Fruit fly (Drosophila melanogaster) whole organism, prepupa: ENCODE measurements around the gene CG43897.

Experiments used
- Blimp-1 ChIP-seq: fragments of 200-800 bp; sonication (Bioruptor generic); optimal IDR thresholded peaks from 3 replicates; lab custom pipeline; 2017; ENCODE audit warnings: missing biosample characterization, missing genetic modification characterization, mild to moderate bottlenecking, moderate library complexity, missing genetic modification reagents
- CG10631 ChIP-seq: fragments of 200-800 bp; sonication (Bioruptor generic); optimal IDR thresholded peaks from 2 replicates; lab custom pipeline; 2016; ENCODE audit warnings: missing biosample characterization, missing genetic modification characterization
- CG10669 ChIP-seq: fragments of 200-800 bp; sonication (Bioruptor generic); optimal IDR thresholded peaks from 3 replicates; lab custom pipeline; 2018; ENCODE audit warnings: missing biosample characterization, mild to moderate bottlenecking, missing genetic modification characterization, moderate library complexity
- CG11294 ChIP-seq: fragments of 200-800 bp; sonication (Bioruptor generic); IDR thresholded peaks from 2 replicates; pipeline ENCODE4 v1.3.6; 2022; ENCODE audit warnings: missing biosample characterization, missing genetic modification characterization
- CG11762 ChIP-seq: fragments of 200-800 bp; sonication (Bioruptor generic); optimal IDR thresholded peaks from 3 replicates; lab custom pipeline; 2016; ENCODE audit warnings: missing biosample characterization, missing genetic modification characterization; ENCODE audit not compliant: insufficient read depth
- CG15336 ChIP-seq: fragments of 200-800 bp; sonication (Bioruptor generic); IDR thresholded peaks from 2 replicates; pipeline ENCODE4 v1.3.6; 2022; ENCODE audit warnings: missing biosample characterization, missing genetic modification characterization
- CG16779 ChIP-seq: fragments of 200-800 bp; sonication (Bioruptor generic); optimal IDR thresholded peaks from 3 replicates; lab custom pipeline; 2017; ENCODE audit warnings: missing biosample characterization, mild to moderate bottlenecking, missing genetic modification characterization
- CG3032 ChIP-seq: fragments of 200-800 bp; optimal IDR thresholded peaks from 2 replicates; lab custom pipeline; 2019; ENCODE audit warnings: missing biosample characterization, mild to moderate bottlenecking, missing genetic modification characterization, moderate library complexity
- CG32006 ChIP-seq: fragments of 200-800 bp; sonication (Bioruptor generic); optimal IDR thresholded peaks from 3 replicates; lab custom pipeline; 2017; ENCODE audit warnings: missing biosample characterization, mild to moderate bottlenecking, missing genetic modification characterization
- CG34406 ChIP-seq: fragments of 200-800 bp; sonication (Bioruptor generic); optimal IDR thresholded peaks from 3 replicates; lab custom pipeline; 2016; ENCODE audit warnings: missing biosample characterization, missing genetic modification characterization
- CG3919 ChIP-seq: fragments of 200-800 bp; sonication (Bioruptor generic); optimal IDR thresholded peaks from 3 replicates; lab custom pipeline; 2016; ENCODE audit warnings: missing biosample characterization, missing genetic modification characterization
- CG6163 ChIP-seq: fragments of 200-800 bp; sonication (Bioruptor generic); IDR thresholded peaks from 3 replicates; pipeline ENCODE4 v1.3.6; 2022; ENCODE audit warnings: missing biosample characterization, missing genetic modification characterization
- CG6276 ChIP-seq: fragments of 200-800 bp; sonication (Bioruptor generic); optimal IDR thresholded peaks from 2 replicates; lab custom pipeline; 2017; ENCODE audit warnings: missing biosample characterization, mild to moderate bottlenecking, missing genetic modification characterization
- CG6792 ChIP-seq: fragments of 200-800 bp; sonication (Bioruptor generic); optimal IDR thresholded peaks from 3 replicates; lab custom pipeline; 2016; ENCODE audit warnings: missing biosample characterization, missing genetic modification characterization
- CG6808 ChIP-seq: fragments of 200-800 bp; sonication (Bioruptor generic); optimal IDR thresholded peaks from 3 replicates; lab custom pipeline; 2017; ENCODE audit warnings: missing biosample characterization, missing genetic modification characterization, mild to moderate bottlenecking, moderate library complexity, missing genetic modification reagents
- CG6854 ChIP-seq: fragments of 200-800 bp; sonication (Bioruptor generic); optimal IDR thresholded peaks from 2 replicates; lab custom pipeline; 2017; ENCODE audit warnings: missing biosample characterization, mild to moderate bottlenecking, missing genetic modification characterization
- CG7368 ChIP-seq: fragments of 200-800 bp; sonication (Bioruptor generic); optimal IDR thresholded peaks from 3 replicates; lab custom pipeline; 2016; ENCODE audit warnings: missing biosample characterization, missing genetic modification characterization
- CG8119 ChIP-seq: fragments of 200-800 bp; sonication (Bioruptor generic); IDR thresholded peaks from 3 replicates; pipeline ENCODE4 v1.3.6; 2022; ENCODE audit warnings: missing biosample characterization, missing genetic modification characterization
- CG8319 ChIP-seq: fragments of 200-800 bp; sonication (Bioruptor generic); optimal IDR thresholded peaks from 3 replicates; lab custom pipeline; 2016; ENCODE audit warnings: missing biosample characterization, missing genetic modification characterization
- CG9139 ChIP-seq: fragments of 200-800 bp; sonication (Bioruptor generic); optimal IDR thresholded peaks from 3 replicates; lab custom pipeline; 2017; ENCODE audit warnings: missing biosample characterization, mild to moderate bottlenecking, missing genetic modification characterization
- Eip78C ChIP-seq: fragments of 200-800 bp; sonication (Bioruptor generic); peaks from one replicate; lab custom pipeline; 2016; ENCODE audit warnings: missing biosample characterization, missing genetic modification characterization
- Eip93F ChIP-seq: fragments of 200-800 bp; sonication (Bioruptor generic); optimal IDR thresholded peaks from 2 replicates; lab custom pipeline; 2016; ENCODE audit warnings: missing biosample characterization, mild to moderate bottlenecking, missing genetic modification characterization
- Ets21C ChIP-seq: fragments of 200-800 bp; sonication (Bioruptor generic); optimal IDR thresholded peaks from 3 replicates; lab custom pipeline; 2016; ENCODE audit warnings: missing biosample characterization, missing genetic modification characterization
- Ets96B ChIP-seq: fragments of 200-800 bp; optimal IDR thresholded peaks from 2 replicates; lab custom pipeline; 2019; ENCODE audit warnings: missing biosample characterization, mild to moderate bottlenecking, missing genetic modification characterization, moderate library complexity
- Gug ChIP-seq: fragments of 200-800 bp; sonication (Bioruptor generic); IDR thresholded peaks from 2 replicates; pipeline ENCODE4 v1.3.6; 2022; ENCODE audit warnings: missing biosample characterization, missing genetic modification characterization
- Hr38 ChIP-seq: sonication (Bioruptor generic); optimal IDR thresholded peaks from 2 replicates; lab custom pipeline; 2016; ENCODE audit warnings: missing biosample characterization, missing genetic modification characterization
- Hr39 ChIP-seq: fragments of 200-800 bp; sonication (Bioruptor generic); optimal IDR thresholded peaks from 2 replicates; lab custom pipeline; 2016; ENCODE audit warnings: missing biosample characterization, missing genetic modification characterization
- Hr4 ChIP-seq: fragments of 200-800 bp; sonication (Bioruptor generic); optimal IDR thresholded peaks from 3 replicates; lab custom pipeline; 2016; ENCODE audit warnings: missing biosample characterization, missing genetic modification characterization
- Lpt ChIP-seq: fragments of 200-800 bp; sonication (Bioruptor generic); optimal IDR thresholded peaks from 3 replicates; lab custom pipeline; 2016; ENCODE audit warnings: missing biosample characterization, missing genetic modification characterization
- Met ChIP-seq: fragments of 200-800 bp; sonication (Bioruptor generic); optimal IDR thresholded peaks from 3 replicates; lab custom pipeline; 2016; ENCODE audit warnings: missing biosample characterization, missing genetic modification characterization
- Smox ChIP-seq: fragments of 200-800 bp; sonication (Bioruptor generic); optimal IDR thresholded peaks from 3 replicates; lab custom pipeline; 2016; ENCODE audit warnings: missing biosample characterization, missing genetic modification characterization
- Sox14 ChIP-seq: fragments of 200-800 bp; sonication (Bioruptor generic); optimal IDR thresholded peaks from 3 replicates; lab custom pipeline; 2016; ENCODE audit warnings: missing biosample characterization, missing genetic modification characterization
- achi ChIP-seq: fragments of 200-800 bp; sonication (Bioruptor generic); optimal IDR thresholded peaks from 3 replicates; lab custom pipeline; 2016; ENCODE audit warnings: missing biosample characterization, missing genetic modification characterization
- cyc ChIP-seq: fragments of 200-800 bp; sonication (Bioruptor generic); optimal IDR thresholded peaks from 3 replicates; lab custom pipeline; 2016; ENCODE audit warnings: missing biosample characterization, missing genetic modification characterization
- dac ChIP-seq: fragments of 200-800 bp; sonication (Bioruptor generic); optimal IDR thresholded peaks from 2 replicates; lab custom pipeline; 2017; ENCODE audit warnings: missing biosample characterization, mild to moderate bottlenecking, missing genetic modification characterization
- dsx ChIP-seq: fragments of 200-800 bp; optimal IDR thresholded peaks from 3 replicates; lab custom pipeline; 2019; ENCODE audit warnings: missing biosample characterization, mild to moderate bottlenecking, missing genetic modification characterization, moderate library complexity; ENCODE audit not compliant: poor library complexity, severe bottlenecking
- fd59A ChIP-seq: fragments of 200-800 bp; sonication (Bioruptor generic); optimal IDR thresholded peaks from 2 replicates; lab custom pipeline; 2017; ENCODE audit warnings: missing biosample characterization, mild to moderate bottlenecking, missing genetic modification characterization, missing genetic modification reagents
- fd85E ChIP-seq: fragments of 200-800 bp; sonication (Bioruptor generic); optimal IDR thresholded peaks from 3 replicates; lab custom pipeline; 2016; ENCODE audit warnings: missing biosample characterization, missing genetic modification characterization
- fkh ChIP-seq: fragments of 200-800 bp; sonication (Bioruptor generic); optimal IDR thresholded peaks from 3 replicates; lab custom pipeline; 2017; ENCODE audit warnings: missing biosample characterization, mild to moderate bottlenecking, missing genetic modification characterization, moderate library complexity
- lz ChIP-seq: fragments of 200-800 bp; sonication (Bioruptor generic); optimal IDR thresholded peaks from 3 replicates; lab custom pipeline; 2016; ENCODE audit warnings: missing biosample characterization, missing genetic modification characterization
- net ChIP-seq: fragments of 200-800 bp; sonication (Bioruptor generic); optimal IDR thresholded peaks from 3 replicates; lab custom pipeline; 2016; ENCODE audit warnings: missing biosample characterization, missing genetic modification characterization
- pdm3 ChIP-seq: fragments of 200-800 bp; sonication (Bioruptor generic); optimal IDR thresholded peaks from 3 replicates; lab custom pipeline; 2016; ENCODE audit warnings: missing biosample characterization, missing genetic modification characterization
- salr ChIP-seq, 2 experiments: fragments of 200-800 bp; sonication (Bioruptor generic); optimal IDR thresholded peaks; 3 replicates each; lab custom pipeline; 2016 to 2018; ENCODE audit warnings: missing biosample characterization in 2 of 2, missing genetic modification characterization in 2 of 2, mild to moderate bottlenecking in 1 of 2
- spab ChIP-seq: fragments of 200-800 bp; sonication (Bioruptor generic); optimal IDR thresholded peaks from 2 replicates; lab custom pipeline; 2017; ENCODE audit warnings: missing biosample characterization, mild to moderate bottlenecking, missing genetic modification characterization, missing genetic modification reagents
- svp ChIP-seq: fragments of 200-800 bp; sonication (Bioruptor generic); peaks from one replicate; lab custom pipeline; 2016; ENCODE audit warnings: missing biosample characterization, missing genetic modification characterization
- vri ChIP-seq: fragments of 200-800 bp; sonication (Bioruptor generic); optimal IDR thresholded peaks from 3 replicates; lab custom pipeline; 2016; ENCODE audit warnings: missing biosample characterization, mild to moderate bottlenecking, missing genetic modification characterization

Gene CG43897

dm6 chr3L:9802020-9802419 is 11.6 kb upstream of the CG43897 start, which contains the start of gene Ilp3:
Gene Ilp3 (minus strand): TSS chr3L:9802120.
- TF ChIP-seq CG7368 (GFP tag; lab: Kevin White, UChicago) (no peak), pdm3 (GFP tag; lab: Kevin White, UChicago) (no peak), CG11762 (GFP tag; lab: Kevin White, UChicago) (no peak), vri (GFP tag; lab: Kevin White, UChicago) (no peak), CG6808 (no peak), CG10669 (GFP tag; lab: Kevin White, UChicago) (no peak), spab (GFP tag; lab: Kevin White, UChicago) (no peak), CG32006 (GFP tag; lab: Kevin White, UChicago) (no peak), CG6792 (no peak), CG8319 (GFP tag; lab: Kevin White, UChicago) (no peak), lz (GFP tag; lab: Kevin White, UChicago) (no peak), Hr38 (no peak), Ets21C (GFP tag; lab: Kevin White, UChicago) (no peak)

- TF ChIP-seq cyc (GFP tag; lab: Kevin White, UChicago): no peak
- TF ChIP-seq CG15336 (GFP tag; lab: Robert Waterston, UW): no peak
- TF ChIP-seq spab (GFP tag; lab: Kevin White, UChicago): no peak
- TF ChIP-seq Eip93F (GFP tag; lab: Kevin White, UChicago): no peak
- no peak for TF ChIP-seq Blimp-1 (GFP tag; lab: Kevin White, UChicago)
- TF ChIP-seq Met (GFP tag; lab: Kevin White, UChicago): no peak
- no peak for TF ChIP-seq dac (GFP tag; lab: Kevin White, UChicago)
- TF ChIP-seq fd59A: no peak
- TF ChIP-seq CG6854: no peak
- no peak for TF ChIP-seq CG34406 (GFP tag; lab: Kevin White, UChicago)
- no peak for TF ChIP-seq Lpt
- no peak for TF ChIP-seq Eip78C (GFP tag; lab: Kevin White, UChicago)
- TF ChIP-seq achi: no peak
- TF ChIP-seq fd85E: no peak
- TF ChIP-seq Smox (GFP tag; lab: Kevin White, UChicago): no peak
- TF ChIP-seq CG9139 (GFP tag; lab: Kevin White, UChicago): no peak
- TF ChIP-seq CG11294 (GFP tag; lab: Robert Waterston, UW): no peak
- TF ChIP-seq CG6276 (GFP tag; lab: Kevin White, UChicago): no peak
These were observed 9.5 kb upstream of the CG43897 start, which contains the start of gene Ilp4 for dm6 chr3L:9804125-9804524. Gene Ilp4 (minus strand): TSS chr3L:9804263.

dm6 chr3L:9814621-9815020 is 974 bp downstream of the CG43897 start:
- no peak for TF ChIP-seq CG3919 (GFP tag; lab: Kevin White, UChicago)
- no peak for TF ChIP-seq dsx (GFP tag; lab: Kevin White, UChicago)
- TF ChIP-seq fd85E: no peak
- no peak for TF ChIP-seq Gug
- TF ChIP-seq lz (GFP tag; lab: Kevin White, UChicago): no peak
- TF ChIP-seq CG11762 (GFP tag; lab: Kevin White, UChicago): no peak
- no peak for TF ChIP-seq CG6792
- TF ChIP-seq achi: no peak
- no peak for TF ChIP-seq CG3032 (tag; lab: Kevin White, UChicago)
- no peak for TF ChIP-seq Hr39
- TF ChIP-seq pdm3 (GFP tag; lab: Kevin White, UChicago): no peak
- no peak for TF ChIP-seq svp (GFP tag; lab: Kevin White, UChicago)
- TF ChIP-seq Eip78C (GFP tag; lab: Kevin White, UChicago): no peak
- peak; percentile 52; the same call in 1 of the 2 replicates for TF ChIP-seq CG15336 (GFP tag; lab: Robert Waterston, UW)
- TF ChIP-seq net (GFP tag; lab: Kevin White, UChicago): no peak
- no peak for TF ChIP-seq CG10631 (GFP tag; lab: Kevin White, UChicago)
- TF ChIP-seq CG9139 (GFP tag; lab: Kevin White, UChicago): no peak
- TF ChIP-seq Ets96B (tag; lab: Kevin White, UChicago): no peak
- TF ChIP-seq Sox14 (GFP tag; lab: Kevin White, UChicago): no peak
- no peak for TF ChIP-seq Ets21C (GFP tag; lab: Kevin White, UChicago)
- no peak for TF ChIP-seq cyc (GFP tag; lab: Kevin White, UChicago)
- TF ChIP-seq CG16779 (tag; lab: Kevin White, UChicago): no peak
- TF ChIP-seq CG11294 (GFP tag; lab: Robert Waterston, UW): no peak
- TF ChIP-seq Smox (GFP tag; lab: Kevin White, UChicago): no peak
- no peak for TF ChIP-seq fkh
- no peak for TF ChIP-seq Met (GFP tag; lab: Kevin White, UChicago)
- TF ChIP-seq CG6163 (GFP tag; lab: Robert Waterston, UW): 0 out of 3 replicates have a peak, but pooled peaks have one; percentile 26
- peak; percentile 17 for TF ChIP-seq Lpt
- no peak for TF ChIP-seq vri (GFP tag; lab: Kevin White, UChicago)
- no peak for TF ChIP-seq Hr4 (GFP tag; lab: Kevin White, UChicago)
- no peak for TF ChIP-seq CG32006 (GFP tag; lab: Kevin White, UChicago)
- TF ChIP-seq Hr38: no peak
- peak; percentile 2 for TF ChIP-seq CG6276 (GFP tag; lab: Kevin White, UChicago)
- no peak for TF ChIP-seq salr (GFP tag; optimal IDR thresholded peaks at IDR 0.05; lab: Kevin White, UChicago)
- TF ChIP-seq CG8119: peak; percentile 47
